Worm (Caenorhabditis elegans) whole organism, young adult: ENCODE results near the gene lgc-6.

Experiments
- B0035.1 ChIP-seq: sonication (generic microtip); optimal IDR thresholded peaks from 2 replicates; lab custom pipeline; 2016; ENCODE audit warnings: missing genetic modification characterization, mild to moderate bottlenecking, missing compliant biosample characterization, missing genotype, missing genetic modification reagents
- B0261.1 ChIP-seq: sonication (generic microtip); optimal IDR thresholded peaks from 2 replicates; lab custom pipeline; 2016; ENCODE audit warnings: mild to moderate bottlenecking, missing genetic modification characterization, moderate library complexity, missing compliant biosample characterization
- B0336.3 ChIP-seq: fragments of 200-800 bp; sonication (Bioruptor generic); IDR thresholded peaks from 2 replicates; pipeline ENCODE4 v1.3.6; 2022; ENCODE audit warnings: missing genetic modification characterization, missing compliant biosample characterization
- F10E7.11 ChIP-seq: sonication (generic microtip); optimal IDR thresholded peaks from 2 replicates; lab custom pipeline; 2017; ENCODE audit warnings: mild to moderate bottlenecking, missing genetic modification characterization, moderate library complexity, missing compliant biosample characterization
- F37B4.10 ChIP-seq: fragments of 200-800 bp; sonication (Bioruptor generic); IDR thresholded peaks from 2 replicates; pipeline ENCODE4 v1.3.6; 2022; ENCODE audit warnings: missing genetic modification characterization, missing compliant biosample characterization
- F39B2.1 ChIP-seq: fragments of 200-800 bp; sonication (Bioruptor generic); IDR thresholded peaks from 2 replicates; pipeline ENCODE4 v1.3.6; 2022; ENCODE audit warnings: missing genetic modification reagents, missing genetic modification characterization, missing compliant biosample characterization
- F52B5.7 ChIP-seq: sonication (generic microtip); optimal IDR thresholded peaks from 2 replicates; lab custom pipeline; 2016; ENCODE audit warnings: mild to moderate bottlenecking, missing genetic modification characterization, missing compliant biosample characterization
- F57A8.1 ChIP-seq: fragments of 200-800 bp; sonication (Bioruptor generic); optimal IDR thresholded peaks from 2 replicates; lab custom pipeline; 2018; ENCODE audit warnings: mild to moderate bottlenecking, missing genetic modification characterization, moderate library complexity, missing compliant biosample characterization
- K12H6.12 ChIP-seq: fragments of 200-800 bp; sonication (Bioruptor generic); optimal IDR thresholded peaks from 2 replicates; lab custom pipeline; 2018; ENCODE audit warnings: mild to moderate bottlenecking, missing genetic modification characterization, missing compliant biosample characterization
- Y79H2A.3 ChIP-seq: fragments of 200-800 bp; sonication (Bioruptor generic); conservative IDR thresholded peaks from 2 replicates; pipeline ENCODE4 v1.3.6; 2022; ENCODE audit warnings: missing genetic modification reagents, missing genetic modification characterization, missing compliant biosample characterization
- akir-1 ChIP-seq: fragments of 200-800 bp; sonication (Bioruptor generic); optimal IDR thresholded peaks from 2 replicates; lab custom pipeline; 2018; ENCODE audit warnings: mild to moderate bottlenecking, missing genetic modification characterization, moderate library complexity, missing compliant biosample characterization
- ama-1 ChIP-seq, 3 experiments: fragments of 150-350 bp in 1 of 3; sonication (generic microtip) in 2 of 3; optimal IDR thresholded peaks; 2 replicates each; lab custom pipeline; 2014 to 2018; ENCODE audit warnings: missing biosample characterization in 2 of 3, missing genetic modification characterization in 2 of 3, missing genetic modification reagents in 2 of 3
- aptf-2 ChIP-seq: fragments of 200-800 bp; sonication (Bioruptor generic); conservative IDR thresholded peaks from 2 replicates; pipeline ENCODE4 v1.3.6; 2022; ENCODE audit warnings: missing genetic modification reagents, missing genetic modification characterization, missing compliant biosample characterization
- athp-1 ChIP-seq: sonication (generic microtip); optimal IDR thresholded peaks from 2 replicates; lab custom pipeline; 2017; ENCODE audit warnings: mild to moderate bottlenecking, missing genetic modification characterization, missing compliant biosample characterization
- cebp-1 ChIP-seq, 2 experiments: fragments of 200-800 bp in 1 of 2; sonication (Bioruptor generic) in 1 of 2; sonication (generic microtip) in 1 of 2; IDR thresholded peaks in 1 of 2; optimal IDR thresholded peaks in 1 of 2; 2 replicates each; pipeline versions ENCODE4 v1.3.6 to Lab custom; 2017 to 2022; ENCODE audit warnings: missing compliant biosample characterization in 2 of 2, missing genetic modification characterization in 2 of 2, mild to moderate bottlenecking in 1 of 2, missing genetic modification reagents in 1 of 2, moderate library complexity in 1 of 2
- cebp-2 ChIP-seq: fragments of 200-800 bp; sonication (Bioruptor generic); IDR thresholded peaks from 2 replicates; pipeline ENCODE4 v1.3.6; 2022; ENCODE audit warnings: missing genetic modification characterization, missing compliant biosample characterization
- ceh-27 ChIP-seq: fragments of 200-800 bp; sonication (Bioruptor generic); optimal IDR thresholded peaks from 2 replicates; lab custom pipeline; 2018; ENCODE audit warnings: mild to moderate bottlenecking, missing genetic modification characterization, moderate library complexity, missing compliant biosample characterization
- ceh-40 ChIP-seq: fragments of 200-800 bp; sonication (Bioruptor generic); IDR thresholded peaks from 2 replicates; pipeline ENCODE4 v1.3.6; 2022; ENCODE audit warnings: missing genetic modification characterization, missing compliant biosample characterization
- ceh-91 ChIP-seq: fragments of 200-800 bp; sonication (Bioruptor generic); IDR thresholded peaks from 2 replicates; pipeline ENCODE4 v1.3.6; 2022; ENCODE audit warnings: missing genetic modification reagents, missing genetic modification characterization, missing compliant biosample characterization
- dpff-1 ChIP-seq: sonication (generic microtip); optimal IDR thresholded peaks from 2 replicates; lab custom pipeline; 2017; ENCODE audit warnings: mild to moderate bottlenecking, missing genetic modification characterization, missing compliant biosample characterization
- dpl-1 ChIP-seq: fragments of 150-350 bp; optimal IDR thresholded peaks from 2 replicates; lab custom pipeline; 2014; ENCODE audit warnings: missing biosample characterization, missing genetic modification reagents, missing genetic modification characterization
- efl-1 ChIP-seq: fragments of 150-350 bp; optimal IDR thresholded peaks from 2 replicates; lab custom pipeline; 2014; ENCODE audit warnings: missing biosample characterization, missing genetic modification reagents, missing genetic modification characterization
- ekl-4 ChIP-seq: fragments of 200-800 bp; sonication (Bioruptor generic); IDR thresholded peaks from 2 replicates; pipeline ENCODE4 v1.3.6; 2022; ENCODE audit warnings: missing genetic modification reagents, missing genetic modification characterization, missing compliant biosample characterization
- fkh-3 ChIP-seq: sonication (generic microtip); optimal IDR thresholded peaks from 2 replicates; lab custom pipeline; 2016; ENCODE audit warnings: mild to moderate bottlenecking, missing genetic modification characterization, missing compliant biosample characterization
- gei-17 ChIP-seq: fragments of 200-800 bp; sonication (Bioruptor generic); optimal IDR thresholded peaks from 2 replicates; lab custom pipeline; 2018; ENCODE audit warnings: mild to moderate bottlenecking, missing genetic modification characterization, missing compliant biosample characterization
- hlh-12 ChIP-seq: sonication (generic microtip); optimal IDR thresholded peaks from 2 replicates; lab custom pipeline; 2016; ENCODE audit warnings: missing genetic modification characterization, missing compliant biosample characterization
- let-607 ChIP-seq, 2 experiments: fragments of 200-800 bp in 1 of 2; sonication (Bioruptor generic) in 1 of 2; sonication (generic microtip) in 1 of 2; optimal IDR thresholded peaks; 2 replicates each; lab custom pipeline; 2016 to 2018; ENCODE audit warnings: mild to moderate bottlenecking in 2 of 2, missing compliant biosample characterization in 2 of 2, missing genetic modification characterization in 2 of 2, moderate library complexity in 2 of 2, missing genotype in 1 of 2
- lin-26 ChIP-seq: fragments of 200-800 bp; sonication (Bioruptor generic); IDR thresholded peaks from 2 replicates; pipeline ENCODE4 v1.3.6; 2022; ENCODE audit warnings: missing genetic modification reagents, missing genetic modification characterization, missing compliant biosample characterization
- lin-35 ChIP-seq, 3 experiments: fragments of 150-350 bp in 2 of 3; sonication (generic microtip) in 1 of 3; optimal IDR thresholded peaks; 2 replicates each; lab custom pipeline; 2014 to 2018; ENCODE audit warnings: missing biosample characterization in 3 of 3, missing genetic modification characterization in 3 of 3, missing genetic modification reagents in 3 of 3
- lin-54 ChIP-seq: fragments of 200-800 bp; sonication (Bioruptor generic); optimal IDR thresholded peaks from 2 replicates; lab custom pipeline; 2018; ENCODE audit warnings: mild to moderate bottlenecking, missing genetic modification characterization, missing compliant biosample characterization
- lir-1 ChIP-seq: fragments of 200-800 bp; sonication (Bioruptor generic); conservative IDR thresholded peaks from 2 replicates; pipeline ENCODE4 v1.3.6; 2022; ENCODE audit warnings: missing genetic modification reagents, missing genetic modification characterization, missing compliant biosample characterization
- lsl-1 ChIP-seq: fragments of 200-800 bp; sonication (Bioruptor generic); optimal IDR thresholded peaks from 2 replicates; lab custom pipeline; 2018; ENCODE audit warnings: mild to moderate bottlenecking, missing genetic modification characterization, moderate library complexity, missing compliant biosample characterization
- mes-4 ChIP-seq: sonication (generic microtip); optimal IDR thresholded peaks from 2 replicates; lab custom pipeline; 2016; ENCODE audit warnings: missing genotype, missing genetic modification characterization, missing compliant biosample characterization
- nfya-2 ChIP-seq: fragments of 200-800 bp; sonication (Bioruptor generic); IDR thresholded peaks from 2 replicates; pipeline ENCODE4 v1.3.6; 2022; ENCODE audit warnings: missing genetic modification reagents, missing genetic modification characterization, missing compliant biosample characterization
- nhr-80 ChIP-seq: sonication (generic microtip); optimal IDR thresholded peaks from 2 replicates; lab custom pipeline; 2016; ENCODE audit warnings: missing genetic modification characterization, missing compliant biosample characterization
- nhr-90 ChIP-seq: sonication (generic microtip); optimal IDR thresholded peaks from 2 replicates; lab custom pipeline; 2016; ENCODE audit warnings: missing genotype, mild to moderate bottlenecking, missing genetic modification characterization, missing compliant biosample characterization
- pbrm-1 ChIP-seq: fragments of 200-800 bp; sonication (Bioruptor generic); IDR thresholded peaks from 2 replicates; pipeline ENCODE4 v1.3.6; 2022; ENCODE audit warnings: missing genetic modification reagents, missing genetic modification characterization, missing compliant biosample characterization
- rcor-1 ChIP-seq: fragments of 200-800 bp; sonication (Bioruptor generic); IDR thresholded peaks from 2 replicates; pipeline ENCODE4 v1.3.6; 2022; ENCODE audit warnings: missing genetic modification reagents, missing genetic modification characterization, missing compliant biosample characterization
- rec-8 ChIP-seq, 2 experiments: sonication (generic microtip); optimal IDR thresholded peaks; 2 replicates each; lab custom pipeline; 2016; ENCODE audit warnings: mild to moderate bottlenecking in 2 of 2, missing genetic modification characterization in 2 of 2, missing genetic modification reagents in 2 of 2, missing genotype in 2 of 2, missing biosample characterization in 1 of 2, missing compliant biosample characterization in 1 of 2, moderate library complexity in 1 of 2
- snpc-3.4 ChIP-seq: sonication (generic microtip); optimal IDR thresholded peaks from 2 replicates; lab custom pipeline; 2017; ENCODE audit warnings: missing genetic modification characterization, mild to moderate bottlenecking, missing compliant biosample characterization, antibody characterized with exemption, moderate library complexity, missing genotype, missing genetic modification reagents
- somi-1 ChIP-seq: fragments of 200-800 bp; sonication (Bioruptor generic); optimal IDR thresholded peaks from 2 replicates; lab custom pipeline; 2018; ENCODE audit warnings: mild to moderate bottlenecking, missing genetic modification characterization, missing compliant biosample characterization
- sptf-2 ChIP-seq: fragments of 200-800 bp; sonication (Bioruptor generic); optimal IDR thresholded peaks from 2 replicates; lab custom pipeline; 2018; ENCODE audit warnings: mild to moderate bottlenecking, missing genetic modification characterization, missing compliant biosample characterization
- zfh-2 ChIP-seq: fragments of 200-800 bp; sonication (Bioruptor generic); conservative IDR thresholded peaks from 2 replicates; pipeline ENCODE4 v1.3.6; 2022; ENCODE audit warnings: missing genetic modification reagents, missing genetic modification characterization, missing compliant biosample characterization
- ztf-22 ChIP-seq: fragments of 200-800 bp; sonication (Bioruptor generic); optimal IDR thresholded peaks from 2 replicates; lab custom pipeline; 2018; ENCODE audit warnings: mild to moderate bottlenecking, missing genetic modification characterization, moderate library complexity, missing compliant biosample characterization
- ztf-25 ChIP-seq: fragments of 200-800 bp; sonication (Bioruptor generic); IDR thresholded peaks from 2 replicates; pipeline ENCODE4 v1.3.6; 2022; ENCODE audit warnings: missing genetic modification reagents, missing genetic modification characterization, missing compliant biosample characterization
- ztf-26 ChIP-seq: sonication (generic microtip); optimal IDR thresholded peaks from 2 replicates; lab custom pipeline; 2017; ENCODE audit warnings: missing genetic modification characterization, missing compliant biosample characterization

The lgc-6 gene

DNA sequence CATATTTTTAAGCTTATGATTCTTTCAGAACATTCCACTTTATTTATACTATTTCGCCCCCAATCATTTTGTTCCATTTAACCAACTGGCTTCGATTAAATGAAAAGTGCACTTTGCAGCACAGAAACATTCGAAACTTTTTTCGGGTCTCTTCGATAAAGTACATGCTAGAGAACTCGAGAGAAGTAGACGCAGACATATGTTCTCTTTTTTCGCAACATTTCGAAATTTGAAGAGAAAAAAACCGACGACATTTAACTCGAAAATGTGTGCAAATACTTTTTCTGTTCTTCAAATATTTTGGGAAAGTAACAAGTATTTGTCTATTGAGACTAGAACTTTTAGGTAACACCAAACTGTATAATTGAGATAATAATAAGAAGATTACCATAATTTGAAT lies 37.2 kb downstream of the lgc-6 start:
- TF ChIP-seq B0035.1 (tag; lab: Kevin White, UChicago), result no peak
- TF ChIP-seq lir-1 (GFP tag; lab: Robert Waterston, UW), result no peak
- no peak for TF ChIP-seq F52B5.7 (tag; lab: Kevin White, UChicago)
- TF ChIP-seq nhr-80 (tag; lab: Kevin White, UChicago), result peak; percentile 26
- TF ChIP-seq cebp-1 (GFP tag; IDR thresholded peaks at IDR 0.05; lab: Robert Waterston, UW), result no peak; the same call in 1 of the 2 replicates
- TF ChIP-seq cebp-1 (tag; optimal IDR thresholded peaks at IDR 0.05; lab: Kevin White, UChicago), result peak; percentile 68

DNA sequence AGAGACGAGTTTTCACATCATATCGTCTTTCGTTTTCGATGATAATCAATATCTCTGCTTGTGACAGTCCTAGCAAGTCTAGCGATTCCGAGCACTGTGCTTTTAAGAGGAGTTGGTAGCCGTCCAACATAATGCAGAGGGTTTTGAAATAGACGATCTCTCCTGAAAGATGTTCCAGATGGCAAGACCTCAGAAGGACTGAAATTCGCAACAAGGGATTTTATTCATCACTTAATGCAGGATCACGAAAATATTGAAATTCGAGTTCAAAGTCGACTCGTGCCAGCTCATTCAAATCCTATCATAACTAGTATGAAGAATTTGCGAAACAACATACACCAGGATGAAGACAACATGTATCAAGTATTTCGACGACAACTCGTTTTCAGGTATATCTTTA lies 37.8 kb downstream of the lgc-6 start, which contains the start of gene D2096.7:
D2096.7 (minus strand) TSS at position 130 of the 400 bp plus-strand sequence.
- no peak for TF ChIP-seq zfh-2
- TF ChIP-seq lsl-1 (GFP tag; lab: Kevin White, UChicago), result peak; percentile 64
- TF ChIP-seq fkh-3 (tag; lab: Kevin White, UChicago), result peak; percentile 77
- TF ChIP-seq rcor-1 (GFP tag; lab: Robert Waterston, UW), result peak; percentile 60
- TF ChIP-seq cebp-2, result peak; percentile 70; the same call in 1 of the 2 replicates
- TF ChIP-seq ztf-22, result peak; percentile 10
- peak; percentile 96 for TF ChIP-seq B0336.3 (GFP tag; lab: Robert Waterston, UW)
- no peak for TF ChIP-seq rec-8 (tag; optimal IDR thresholded peaks at IDR 0.05; lab: Kevin White, UChicago)
- peak; percentile 81 for TF ChIP-seq nhr-90
- peak; percentile 92 for TF ChIP-seq athp-1 (tag; lab: Kevin White, UChicago)
- TF ChIP-seq ztf-26 (tag; lab: Kevin White, UChicago), result no peak
- peak; percentile 46 for TF ChIP-seq K12H6.12 (tag; lab: Kevin White, UChicago)
- TF ChIP-seq ceh-91 (GFP tag; lab: Robert Waterston, UW), result no peak
- no peak for TF ChIP-seq ceh-27
- TF ChIP-seq ekl-4 (GFP tag; lab: Robert Waterston, UW), result peak; percentile 92
- no peak for TF ChIP-seq dpl-1
- TF ChIP-seq hlh-12 (tag; lab: Kevin White, UChicago), result no peak
- TF ChIP-seq lin-54 (GFP tag; lab: Kevin White, UChicago), result peak; percentile 74
- TF ChIP-seq nfya-2, result peak; percentile 93
- TF ChIP-seq somi-1 (GFP tag; lab: Kevin White, UChicago), result no peak
- TF ChIP-seq let-607 (tag; optimal IDR thresholded peaks at IDR 0.05; lab: Kevin White, UChicago), result peak in 1 of 2 experiments; percentile 47
- peak; percentile 85 for TF ChIP-seq lin-26 (GFP tag; lab: Robert Waterston, UW)
- TF ChIP-seq dpff-1 (tag; lab: Kevin White, UChicago), result peak; percentile 79
- peak in 1 of 3 experiments; percentile 67 for TF ChIP-seq lin-35 (GFP tag; optimal IDR thresholded peaks at IDR 0.05; lab: Kevin White, UChicago)
- no peak for TF ChIP-seq aptf-2
- no peak for TF ChIP-seq efl-1 (GFP tag; lab: Kevin White, UChicago)
- peak; percentile 44 for TF ChIP-seq F57A8.1 (GFP tag; lab: Kevin White, UChicago)
- TF ChIP-seq Y79H2A.3, result peak; percentile 77
- TF ChIP-seq pbrm-1 (GFP tag; lab: Robert Waterston, UW), result peak; percentile 87
- TF ChIP-seq ztf-25 (GFP tag; lab: Robert Waterston, UW), result peak; percentile 79; the same call in 1 of the 2 replicates
- TF ChIP-seq F37B4.10 (GFP tag; lab: Robert Waterston, UW), result 0 out of 2 replicates have a peak, but pooled peaks have one; percentile 88
- TF ChIP-seq gei-17 (GFP tag; lab: Kevin White, UChicago), result peak; percentile 53
- peak; percentile 2 for TF ChIP-seq snpc-3.4
- peak; percentile 66 for TF ChIP-seq F39B2.1 (GFP tag; lab: Robert Waterston, UW)
- peak; percentile 35 for TF ChIP-seq B0261.1 (tag; lab: Kevin White, UChicago)
- no peak for TF ChIP-seq sptf-2 (GFP tag; lab: Kevin White, UChicago)
- no peak for TF ChIP-seq ceh-40 (GFP tag; lab: Robert Waterston, UW)
- TF ChIP-seq ama-1 (optimal IDR thresholded peaks at IDR 0.05; lab: Kevin White, UChicago), result peak; percentile 74
- TF ChIP-seq ama-1 (GFP tag; optimal IDR thresholded peaks at IDR 0.05; lab: Kevin White, UChicago), result peak; percentile 76 to 95
- TF ChIP-seq mes-4, result peak; percentile 29
- peak; percentile 85 for TF ChIP-seq F10E7.11 (tag; lab: Kevin White, UChicago)
- no peak for TF ChIP-seq akir-1 (GFP tag; lab: Kevin White, UChicago)
